Worm (Caenorhabditis elegans) whole organism, L2 larva: Measurements from ENCODE around the gene ZK1320.5.

ENCODE experiments used
- C34F6.9 ChIP-seq: fragments of 150-350 bp; optimal IDR thresholded peaks from 2 replicates; lab custom pipeline; 2014; ENCODE audit warnings: missing biosample characterization, missing genetic modification characterization
- aly-2 ChIP-seq: fragments of 150-350 bp; optimal IDR thresholded peaks from 2 replicates; lab custom pipeline; 2014; ENCODE audit warnings: missing biosample characterization, missing genetic modification characterization
- blmp-1 ChIP-seq: sonication (generic microtip); optimal IDR thresholded peaks from 2 replicates; lab custom pipeline; 2017; ENCODE audit warnings: missing genetic modification characterization, mild to moderate bottlenecking, missing compliant biosample characterization, antibody characterized with exemption, moderate library complexity; ENCODE audit not compliant: insufficient read depth
- ceh-16 ChIP-seq: fragments of 150-350 bp; optimal IDR thresholded peaks from 2 replicates; lab custom pipeline; 2014; ENCODE audit warnings: missing biosample characterization, missing genetic modification characterization
- crh-2 ChIP-seq: sonication (generic microtip); optimal IDR thresholded peaks from 2 replicates; lab custom pipeline; 2017; ENCODE audit warnings: missing biosample characterization, missing genetic modification characterization
- egl-27 ChIP-seq: sonication (generic microtip); optimal IDR thresholded peaks from 3 replicates; lab custom pipeline; 2017; ENCODE audit warnings: missing biosample characterization, missing genetic modification reagents, missing genetic modification characterization
- elt-1 ChIP-seq: fragments of 150-350 bp; optimal IDR thresholded peaks from 2 replicates; lab custom pipeline; 2014; ENCODE audit warnings: missing biosample characterization, missing genetic modification characterization
- elt-3 ChIP-seq: sonication (generic microtip); optimal IDR thresholded peaks from 2 replicates; lab custom pipeline; 2017; ENCODE audit warnings: missing biosample characterization, missing genetic modification characterization
- fos-1 ChIP-seq: fragments of 150-350 bp; optimal IDR thresholded peaks from 2 replicates; lab custom pipeline; 2014; ENCODE audit warnings: missing biosample characterization, missing genetic modification characterization
- gmeb-1 ChIP-seq: fragments of 150-350 bp; optimal IDR thresholded peaks from 2 replicates; lab custom pipeline; 2014; ENCODE audit warnings: missing biosample characterization, missing genetic modification characterization
- lin-13 ChIP-seq: fragments of 150-350 bp; optimal IDR thresholded peaks from 2 replicates; lab custom pipeline; 2014; ENCODE audit warnings: missing biosample characterization, missing genetic modification reagents, missing genetic modification characterization
- lin-39 ChIP-seq: fragments of 150-350 bp; optimal IDR thresholded peaks from 2 replicates; lab custom pipeline; 2014; ENCODE audit warnings: missing biosample characterization, missing genetic modification reagents, missing genetic modification characterization
- lsy-2 ChIP-seq, 2 experiments: fragments of 150-350 bp in 1 of 2; sonication (generic microtip) in 1 of 2; optimal IDR thresholded peaks; 2 replicates each; lab custom pipeline; 2014 to 2017; ENCODE audit warnings: missing biosample characterization in 2 of 2, missing genetic modification characterization in 2 of 2
- mab-5 ChIP-seq: fragments of 150-350 bp; optimal IDR thresholded peaks from 2 replicates; lab custom pipeline; 2014; ENCODE audit warnings: missing biosample characterization, missing genetic modification characterization
- mbf-1 ChIP-seq: sonication (generic microtip); optimal IDR thresholded peaks from 2 replicates; lab custom pipeline; 2017; ENCODE audit warnings: missing biosample characterization, missing genetic modification characterization
- nhr-10 ChIP-seq: sonication (generic microtip); optimal IDR thresholded peaks from 2 replicates; lab custom pipeline; 2017; ENCODE audit warnings: missing biosample characterization, missing genetic modification characterization
- nhr-12 ChIP-seq: fragments of 150-350 bp; optimal IDR thresholded peaks from 2 replicates; lab custom pipeline; 2014; ENCODE audit warnings: missing biosample characterization, missing genetic modification characterization
- nhr-129 ChIP-seq: fragments of 150-350 bp; optimal IDR thresholded peaks from 2 replicates; lab custom pipeline; 2014; ENCODE audit warnings: missing biosample characterization, missing genetic modification characterization
- nhr-21 ChIP-seq: fragments of 150-350 bp; optimal IDR thresholded peaks from 2 replicates; lab custom pipeline; 2014; ENCODE audit warnings: missing biosample characterization, missing genetic modification characterization
- nhr-23 ChIP-seq: fragments of 150-350 bp; optimal IDR thresholded peaks from 2 replicates; lab custom pipeline; 2014; ENCODE audit warnings: missing biosample characterization, missing genetic modification reagents, missing genetic modification characterization
- nhr-237 ChIP-seq: fragments of 150-350 bp; optimal IDR thresholded peaks from 2 replicates; lab custom pipeline; 2014; ENCODE audit warnings: missing biosample characterization, missing genetic modification characterization
- nhr-6 ChIP-seq: fragments of 150-350 bp; optimal IDR thresholded peaks from 2 replicates; lab custom pipeline; 2014; ENCODE audit warnings: missing biosample characterization, missing genetic modification characterization
- peb-1 ChIP-seq: fragments of 150-350 bp; optimal IDR thresholded peaks from 2 replicates; lab custom pipeline; 2014; ENCODE audit warnings: missing biosample characterization, missing genetic modification characterization
- sem-4 ChIP-seq: fragments of 150-350 bp; optimal IDR thresholded peaks from 2 replicates; lab custom pipeline; 2014; ENCODE audit warnings: missing biosample characterization, missing genetic modification reagents, missing genetic modification characterization
- skn-1 ChIP-seq: sonication (generic microtip); optimal IDR thresholded peaks from 2 replicates; lab custom pipeline; 2017; ENCODE audit warnings: missing biosample characterization, missing genetic modification characterization
- sma-9 ChIP-seq, 2 experiments: fragments of 150-350 bp in 1 of 2; sonication (generic microtip) in 1 of 2; optimal IDR thresholded peaks; 2 replicates each; lab custom pipeline; 2014 to 2016; ENCODE audit warnings: missing genetic modification characterization in 2 of 2, mild to moderate bottlenecking in 1 of 2, missing biosample characterization in 1 of 2, missing compliant biosample characterization in 1 of 2, missing genetic modification reagents in 1 of 2, moderate library complexity in 1 of 2
- snpc-4 ChIP-seq: fragments of 150-350 bp; optimal IDR thresholded peaks from 2 replicates; lab custom pipeline; 2014; ENCODE audit warnings: missing biosample characterization, missing genetic modification characterization
- unc-39 ChIP-seq: fragments of 150-350 bp; optimal IDR thresholded peaks from 2 replicates; lab custom pipeline; 2014; ENCODE audit warnings: missing biosample characterization, missing genetic modification characterization
- unc-55 ChIP-seq: fragments of 150-350 bp; sonication (generic microtip); optimal IDR thresholded peaks from 3 replicates; lab custom pipeline; 2014; ENCODE audit warnings: missing biosample characterization, missing genetic modification reagents, missing genetic modification characterization
- unc-62 ChIP-seq: fragments of 150-350 bp; optimal IDR thresholded peaks from 2 replicates; lab custom pipeline; 2014; ENCODE audit warnings: missing biosample characterization, missing genetic modification reagents, missing genetic modification characterization
- zag-1 ChIP-seq: fragments of 150-350 bp; optimal IDR thresholded peaks from 2 replicates; lab custom pipeline; 2014; ENCODE audit warnings: missing biosample characterization, missing genetic modification characterization
- ztf-1 ChIP-seq: fragments of 200-800 bp; sonication (Bioruptor generic); conservative IDR thresholded peaks from 2 replicates; pipeline ENCODE4 v1.3.6; 2022; ENCODE audit warnings: missing genetic modification characterization, missing compliant biosample characterization

Gene ZK1320.5

ce11 chrII:9686663-9687193 lies 21.3 kb upstream of the ZK1320.5 start, which contains the start of gene ZK1320.9 (continued):
- peak in 1 of 2 experiments; percentile 46 for TF ChIP-seq lsy-2 (tag; optimal IDR thresholded peaks at IDR 0.05; lab: Kevin White, UChicago)
- no peak for TF ChIP-seq nhr-23 (tag; lab: Kevin White, UChicago)
- no peak for TF ChIP-seq aly-2
- no peak for TF ChIP-seq elt-3
- TF ChIP-seq, all 48 proteins: peak for 8

DNA sequence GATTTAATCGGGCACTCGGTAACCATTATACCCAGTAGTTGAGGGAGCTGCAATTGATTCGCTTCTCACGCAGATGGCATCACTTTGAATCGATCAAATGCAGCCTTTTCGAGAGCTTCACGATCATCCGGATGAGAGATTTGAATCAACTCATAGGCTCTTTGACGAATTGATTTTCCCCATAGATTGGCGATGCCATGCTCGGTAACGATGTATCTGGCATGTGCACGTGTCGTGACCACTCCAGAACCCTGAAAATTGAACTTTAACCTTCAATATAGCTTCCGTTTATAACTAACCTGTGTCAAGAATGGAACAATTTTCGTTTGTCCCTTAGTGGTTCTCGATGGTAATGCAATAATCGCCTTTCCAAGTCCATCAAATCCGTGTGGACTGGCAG lies 18.7 kb upstream of the ZK1320.5 start:
- no peak for TF ChIP-seq crh-2 (tag; lab: Kevin White, UChicago)

- TF ChIP-seq sma-9 (GFP tag; optimal IDR thresholded peaks at IDR 0.05; lab: Kevin White, UChicago): no peak
- TF ChIP-seq sma-9 (tag; optimal IDR thresholded peaks at IDR 0.05; lab: Kevin White, UChicago): no peak
- TF ChIP-seq fos-1 (tag; lab: Kevin White, UChicago): no peak
- no peak for TF ChIP-seq ztf-1 (GFP tag; lab: Robert Waterston, UW)
- TF ChIP-seq sem-4: no peak
- TF ChIP-seq skn-1 (tag; lab: Kevin White, UChicago): no peak
- no peak for TF ChIP-seq peb-1 (tag; lab: Kevin White, UChicago)
- TF ChIP-seq nhr-12: no peak
- no peak for TF ChIP-seq C34F6.9 (tag; lab: Kevin White, UChicago)
- TF ChIP-seq lin-13 (GFP tag; lab: Kevin White, UChicago): no peak
- TF ChIP-seq unc-62: no peak
- TF ChIP-seq nhr-6 (tag; lab: Kevin White, UChicago): no peak
- TF ChIP-seq nhr-21: no peak
- no peak for TF ChIP-seq snpc-4 (tag; lab: Kevin White, UChicago)
- TF ChIP-seq unc-39 (tag; lab: Kevin White, UChicago): no peak
- TF ChIP-seq mab-5 (tag; lab: Kevin White, UChicago): no peak
- no peak for TF ChIP-seq blmp-1 (tag; lab: Kevin White, UChicago)
- no peak for TF ChIP-seq zag-1
- no peak for TF ChIP-seq aly-2
These were observed 16.6 kb upstream of the ZK1320.5 start for ce11 chrII:9682044-9682443.

- no peak for TF ChIP-seq nhr-129
These were observed 15.0 kb upstream of the ZK1320.5 start, which contains the start of gene ZK1320.13 for ce11 chrII:9680493-9680892. TSS of gene ZK1320.13 (plus strand) at chrII:9680793.

DNA sequence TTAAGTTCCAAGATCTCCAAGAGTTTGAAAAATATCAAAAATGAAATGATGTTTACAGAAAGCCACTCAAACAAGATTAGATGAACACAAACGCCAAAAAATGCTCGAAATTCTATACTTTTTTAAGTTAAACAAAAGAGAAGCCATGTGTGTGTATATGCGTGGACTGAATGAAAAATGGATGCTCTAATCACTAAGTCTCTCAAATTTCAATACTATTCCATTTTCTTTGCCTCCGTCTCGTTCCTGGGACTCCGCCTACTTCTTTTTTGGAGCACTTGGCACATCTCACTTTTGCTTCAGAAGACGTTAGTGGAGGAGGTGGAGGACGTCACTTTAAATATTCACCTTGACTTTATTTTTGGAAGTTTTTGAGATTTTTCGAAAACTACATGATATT lies 14.4 kb upstream of the ZK1320.5 start:
- TF ChIP-seq lin-13 (GFP tag; lab: Kevin White, UChicago) (no peak), C34F6.9 (tag; lab: Kevin White, UChicago) (peak; percentile 34), unc-55 (GFP tag; lab: Kevin White, UChicago) (peak; percentile 65), zag-1 (no peak)

DNA sequence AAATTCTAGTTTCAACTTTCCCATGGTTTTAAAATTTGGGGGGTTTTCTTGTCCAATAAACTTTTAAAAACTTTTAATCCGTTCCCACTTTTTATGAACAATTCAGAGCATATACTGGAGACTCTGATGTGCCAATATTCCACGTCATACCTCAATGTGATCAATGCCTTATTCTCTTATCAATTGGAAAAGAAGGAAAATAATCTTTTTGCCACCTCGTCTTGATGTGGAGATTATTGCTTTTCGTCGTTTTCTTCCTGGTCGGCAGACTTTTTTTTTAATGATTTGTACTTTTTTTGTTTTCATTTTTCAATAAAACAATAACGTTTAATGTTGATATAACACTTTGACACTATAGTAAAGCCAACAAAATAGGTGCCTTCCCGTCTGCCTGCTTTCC lies 12.0 kb upstream of the ZK1320.5 start:
- TF ChIP-seq crh-2 (tag; lab: Kevin White, UChicago) (peak; percentile 50), skn-1 (tag; lab: Kevin White, UChicago) (no peak), fos-1 (tag; lab: Kevin White, UChicago) (peak; percentile 40)

DNA sequence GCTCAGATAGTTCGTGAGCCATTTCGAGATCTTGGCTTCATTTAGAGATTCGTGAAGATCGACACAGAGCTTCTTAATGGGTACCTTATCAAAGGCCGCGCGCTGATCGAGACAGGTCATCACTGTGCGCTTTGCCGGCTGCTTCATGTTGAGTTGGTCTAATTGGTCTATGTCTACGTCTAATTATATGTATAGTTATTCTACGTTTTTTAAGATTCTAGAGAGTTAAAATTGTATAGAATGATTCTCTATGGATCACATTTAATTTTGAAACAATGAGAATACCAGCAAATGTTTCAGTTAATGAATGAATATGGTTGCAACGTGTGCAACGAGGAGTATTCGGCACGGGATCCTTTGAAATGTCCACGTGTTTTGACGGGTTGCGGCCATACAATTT lies 9.2 kb upstream of the ZK1320.5 start, which contains the start of gene arc-1:
TSS of gene arc-1 (plus strand) at position 301 of the 400 bp plus-strand sequence.
- TF ChIP-seq elt-1 (tag; lab: Kevin White, UChicago): no peak
- no peak for TF ChIP-seq lin-13 (GFP tag; lab: Kevin White, UChicago)
- no peak for TF ChIP-seq ceh-16
- TF ChIP-seq nhr-6 (tag; lab: Kevin White, UChicago): no peak
- no peak for TF ChIP-seq peb-1 (tag; lab: Kevin White, UChicago)
- no peak for TF ChIP-seq lsy-2 (tag; optimal IDR thresholded peaks at IDR 0.05; lab: Kevin White, UChicago)
- TF ChIP-seq sma-9 (GFP tag; optimal IDR thresholded peaks at IDR 0.05; lab: Kevin White, UChicago): no peak
- no peak for TF ChIP-seq sma-9 (tag; optimal IDR thresholded peaks at IDR 0.05; lab: Kevin White, UChicago)

DNA sequence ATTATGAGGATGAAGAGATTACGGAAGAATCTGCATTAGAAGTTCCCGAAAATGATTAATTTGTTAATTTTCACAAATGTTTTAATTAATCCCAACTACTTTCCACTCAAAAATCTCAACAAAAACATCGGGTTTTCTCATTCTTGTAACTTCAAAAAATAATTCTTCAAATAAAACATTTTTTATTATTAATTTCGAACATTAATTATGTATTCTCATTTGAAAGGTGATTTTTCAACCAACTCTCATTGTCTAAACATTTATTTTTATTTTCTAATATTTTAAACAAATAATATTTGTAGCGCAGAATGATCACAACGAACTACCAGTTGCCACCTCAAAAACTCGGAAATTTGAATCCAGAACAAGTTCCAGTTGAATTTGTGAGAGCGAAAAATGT lies 5.8 kb upstream of the ZK1320.5 start, which contains the start of gene ZK1320.7:
TSS of gene ZK1320.7 (plus strand) at position 301 of the 400 bp plus-strand sequence.
- no peak for TF ChIP-seq aly-2
- TF ChIP-seq lin-13 (GFP tag; lab: Kevin White, UChicago): no peak
- no peak for TF ChIP-seq peb-1 (tag; lab: Kevin White, UChicago)
- TF ChIP-seq nhr-23 (tag; lab: Kevin White, UChicago): no peak
- TF ChIP-seq lin-39: no peak
- no peak for TF ChIP-seq elt-1 (tag; lab: Kevin White, UChicago)
- no peak for TF ChIP-seq nhr-237 (tag; lab: Kevin White, UChicago)
- TF ChIP-seq gmeb-1 (tag; lab: Kevin White, UChicago): no peak
- no peak for TF ChIP-seq blmp-1 (tag; lab: Kevin White, UChicago)
- TF ChIP-seq egl-27 (tag; lab: Kevin White, UChicago): no peak
- TF ChIP-seq nhr-10: no peak
- TF ChIP-seq skn-1 (tag; lab: Kevin White, UChicago): no peak
- TF ChIP-seq mbf-1 (tag; lab: Kevin White, UChicago): no peak
